Fruit fly (Drosophila melanogaster) whole organism, embryonic: ENCODE measurements around the gene yl.
A peak's percentile ranks its signal among the peaks of the same experiment; 100 is the strongest.

Source experiments
- Asciz ChIP-seq: fragments of 200-800 bp; sonication (Bioruptor generic); optimal IDR thresholded peaks from 2 replicates; lab custom pipeline; 2017; ENCODE audit warnings: missing biosample characterization, mild to moderate bottlenecking, missing genetic modification characterization, missing genetic modification reagents
- BEAF-32 ChIP-seq: fragments of 200-800 bp; sonication (Bioruptor generic); optimal IDR thresholded peaks from 3 replicates; lab custom pipeline; 2017; ENCODE audit warnings: missing biosample characterization, missing genetic modification characterization, mild to moderate bottlenecking, moderate library complexity, missing genetic modification reagents
- Bdp1 ChIP-seq: fragments of 200-800 bp; sonication (Bioruptor generic); optimal IDR thresholded peaks from 3 replicates; lab custom pipeline; 2016; ENCODE audit warnings: missing biosample characterization, missing genetic modification characterization
- CG13894 ChIP-seq: fragments of 200-800 bp; sonication (Bioruptor generic); optimal IDR thresholded peaks from 3 replicates; lab custom pipeline; 2018; ENCODE audit warnings: missing biosample characterization, mild to moderate bottlenecking, missing genetic modification characterization, moderate library complexity
- CG17186 ChIP-seq: fragments of 200-800 bp; sonication (Bioruptor generic); optimal IDR thresholded peaks from 3 replicates; lab custom pipeline; 2017; ENCODE audit warnings: missing biosample characterization, missing genetic modification reagents, missing genetic modification characterization
- CG2678 ChIP-seq: fragments of 200-800 bp; sonication (Bioruptor generic); optimal IDR thresholded peaks from 3 replicates; lab custom pipeline; 2019; ENCODE audit warnings: missing biosample characterization, mild to moderate bottlenecking, missing genetic modification characterization, moderate library complexity
- CG32532 ChIP-seq: fragments of 200-800 bp; sonication (Bioruptor generic); IDR thresholded peaks from 2 replicates; pipeline ENCODE4 v1.3.6; 2022; ENCODE audit warnings: missing biosample characterization, missing genetic modification characterization
- CG34224 ChIP-seq: fragments of 200-800 bp; sonication (Bioruptor generic); IDR thresholded peaks from 3 replicates; pipeline ENCODE4 v1.3.6; 2022; ENCODE audit warnings: missing biosample characterization, missing genetic modification characterization; ENCODE audit not compliant: partially characterized antibody
- CG3838 ChIP-seq: fragments of 200-800 bp; sonication (Bioruptor generic); optimal IDR thresholded peaks from 3 replicates; lab custom pipeline; 2016; ENCODE audit warnings: missing biosample characterization, missing genetic modification characterization
- CG4282 ChIP-seq: fragments of 200-800 bp; sonication (Bioruptor generic); optimal IDR thresholded peaks from 2 replicates; lab custom pipeline; 2016; ENCODE audit warnings: missing biosample characterization, missing genetic modification characterization
- CG9437 ChIP-seq: fragments of 200-800 bp; sonication (Bioruptor generic); optimal IDR thresholded peaks from 2 replicates; lab custom pipeline; 2018; ENCODE audit warnings: missing biosample characterization, mild to moderate bottlenecking, missing genetic modification characterization
- CrebB ChIP-seq: fragments of 200-800 bp; sonication (Bioruptor generic); optimal IDR thresholded peaks from 3 replicates; lab custom pipeline; 2018; ENCODE audit warnings: missing biosample characterization, mild to moderate bottlenecking, missing genetic modification characterization
- Deaf1 ChIP-seq: fragments of 200-800 bp; optimal IDR thresholded peaks from 3 replicates; lab custom pipeline; 2019; ENCODE audit warnings: missing biosample characterization, mild to moderate bottlenecking, missing genetic modification characterization, moderate library complexity
- Ets97D ChIP-seq: fragments of 200-800 bp; sonication (Bioruptor generic); optimal IDR thresholded peaks from 3 replicates; lab custom pipeline; 2016; ENCODE audit warnings: missing biosample characterization, missing genetic modification characterization
- Jarid2 ChIP-seq: fragments of 200-800 bp; sonication (Bioruptor generic); optimal IDR thresholded peaks from 3 replicates; lab custom pipeline; 2017; ENCODE audit warnings: mild to moderate bottlenecking, missing biosample characterization, missing genetic modification reagents, missing genetic modification characterization
- Mad ChIP-seq: fragments of 200-800 bp; sonication (Bioruptor generic); optimal IDR thresholded peaks from 2 replicates; lab custom pipeline; 2016; ENCODE audit warnings: missing biosample characterization, missing genetic modification characterization
- Meics ChIP-seq: fragments of 200-800 bp; sonication (Bioruptor generic); optimal IDR thresholded peaks from 2 replicates; lab custom pipeline; 2017; ENCODE audit warnings: missing biosample characterization, mild to moderate bottlenecking, missing genetic modification characterization
- Neu2 ChIP-seq: fragments of 200-800 bp; sonication (Bioruptor generic); optimal IDR thresholded peaks from 3 replicates; lab custom pipeline; 2016; ENCODE audit warnings: missing biosample characterization, missing genetic modification characterization, borderline replicate concordance
- Nf-YB ChIP-seq: fragments of 200-800 bp; sonication (Bioruptor generic); optimal IDR thresholded peaks from 3 replicates; lab custom pipeline; 2019; ENCODE audit warnings: missing biosample characterization, mild to moderate bottlenecking, missing genetic modification characterization, moderate library complexity
- NfI ChIP-seq: fragments of 200-800 bp; sonication (Bioruptor generic); optimal IDR thresholded peaks from 3 replicates; lab custom pipeline; 2018; ENCODE audit warnings: missing biosample characterization, mild to moderate bottlenecking, missing genetic modification characterization, moderate library complexity
- Rfx ChIP-seq: fragments of 200-800 bp; sonication (Bioruptor generic); IDR thresholded peaks from 2 replicates; pipeline ENCODE4 v1.3.6; 2022; ENCODE audit warnings: missing biosample characterization, missing genetic modification characterization
- Sox100B ChIP-seq: fragments of 200-800 bp; sonication (Bioruptor generic); optimal IDR thresholded peaks from 3 replicates; lab custom pipeline; 2018; ENCODE audit warnings: missing biosample characterization, mild to moderate bottlenecking, missing genetic modification characterization
- abd-A ChIP-seq: fragments of 200-800 bp; sonication (Bioruptor generic); optimal IDR thresholded peaks from 3 replicates; lab custom pipeline; 2019; ENCODE audit warnings: missing biosample characterization, mild to moderate bottlenecking, missing genetic modification characterization, moderate library complexity
- al ChIP-seq: fragments of 200-800 bp; sonication (Bioruptor generic); IDR thresholded peaks from 2 replicates; pipeline ENCODE4 v1.3.6; 2022; ENCODE audit warnings: missing biosample characterization, missing genetic modification characterization
- ap ChIP-seq: fragments of 200-800 bp; sonication (Bioruptor generic); IDR thresholded peaks from 2 replicates; pipeline ENCODE4 v1.3.6; 2022; ENCODE audit warnings: missing biosample characterization, missing genetic modification characterization
- ara ChIP-seq: fragments of 200-800 bp; sonication (Bioruptor generic); IDR thresholded peaks from 2 replicates; pipeline ENCODE4 v1.3.6; 2022; ENCODE audit warnings: missing biosample characterization, missing genetic modification characterization
- bbx ChIP-seq: fragments of 200-800 bp; sonication (Bioruptor generic); IDR thresholded peaks from 2 replicates; pipeline ENCODE4 v1.3.6; 2022; ENCODE audit warnings: missing biosample characterization, missing genetic modification characterization; ENCODE audit not compliant: partially characterized antibody
- bsh ChIP-seq, 2 experiments: fragments of 200-800 bp; sonication (Bioruptor generic); optimal IDR thresholded peaks; 2 replicates each; lab custom pipeline; 2017 to 2018; ENCODE audit warnings: mild to moderate bottlenecking in 2 of 2, missing biosample characterization in 2 of 2, missing genetic modification characterization in 2 of 2, moderate library complexity in 1 of 2
- ci ChIP-seq: fragments of 200-800 bp; sonication (Bioruptor generic); IDR thresholded peaks from 3 replicates; pipeline ENCODE4 v1.3.6; 2022; ENCODE audit warnings: missing biosample characterization, missing genetic modification characterization
- crol ChIP-seq: fragments of 200-800 bp; sonication (Bioruptor generic); IDR thresholded peaks from 2 replicates; pipeline ENCODE4 v1.3.6; 2022; ENCODE audit warnings: missing biosample characterization, missing genetic modification characterization
- gem ChIP-seq: fragments of 200-800 bp; sonication (Bioruptor generic); optimal IDR thresholded peaks from 2 replicates; lab custom pipeline; 2019; ENCODE audit warnings: missing biosample characterization, mild to moderate bottlenecking, missing genetic modification characterization, moderate library complexity
- grau ChIP-seq: fragments of 200-800 bp; optimal IDR thresholded peaks from 3 replicates; lab custom pipeline; 2019; ENCODE audit warnings: missing biosample characterization, mild to moderate bottlenecking, missing genetic modification characterization, moderate library complexity
- ind ChIP-seq: fragments of 200-800 bp; sonication (Bioruptor generic); optimal IDR thresholded peaks from 3 replicates; lab custom pipeline; 2016; ENCODE audit warnings: missing biosample characterization, missing genetic modification characterization
- inv ChIP-seq: fragments of 200-800 bp; sonication (Bioruptor generic); IDR thresholded peaks from 2 replicates; pipeline ENCODE4 v1.3.6; 2022; ENCODE audit warnings: missing biosample characterization, missing genetic modification characterization; ENCODE audit not compliant: partially characterized antibody
- nerfin-2 ChIP-seq: fragments of 200-800 bp; sonication (Bioruptor generic); IDR thresholded peaks from 2 replicates; pipeline ENCODE4 v1.3.6; 2022; ENCODE audit warnings: missing biosample characterization, missing genetic modification characterization; ENCODE audit not compliant: partially characterized antibody
- otp ChIP-seq: fragments of 200-800 bp; sonication (Bioruptor generic); IDR thresholded peaks from 3 replicates; pipeline ENCODE4, ENCODE4 v1.3.6; 2022; ENCODE audit warnings: missing biosample characterization, missing genetic modification characterization
- p53 ChIP-seq: fragments of 200-800 bp; sonication (Bioruptor generic); optimal IDR thresholded peaks from 2 replicates; lab custom pipeline; 2016; ENCODE audit warnings: missing biosample characterization, missing genetic modification characterization
- sd ChIP-seq: fragments of 200-800 bp; sonication (Bioruptor generic); optimal IDR thresholded peaks from 3 replicates; lab custom pipeline; 2018; ENCODE audit warnings: missing biosample characterization, mild to moderate bottlenecking, missing genetic modification characterization, moderate library complexity
- so ChIP-seq: fragments of 200-800 bp; sonication (Bioruptor generic); IDR thresholded peaks from 3 replicates; pipeline ENCODE4 v1.3.6; 2022; ENCODE audit warnings: missing biosample characterization, missing genetic modification characterization
- stwl ChIP-seq: fragments of 200-800 bp; sonication (Bioruptor generic); optimal IDR thresholded peaks from 3 replicates; lab custom pipeline; 2018; ENCODE audit warnings: missing biosample characterization, mild to moderate bottlenecking, missing genetic modification characterization, moderate library complexity
- trh ChIP-seq: fragments of 200-800 bp; sonication (Bioruptor generic); optimal IDR thresholded peaks from 2 replicates; lab custom pipeline; 2016; ENCODE audit warnings: missing biosample characterization, missing genetic modification characterization
- unc-4 ChIP-seq: fragments of 200-800 bp; sonication (Bioruptor generic); IDR thresholded peaks from 2 replicates; pipeline ENCODE4 v1.3.6; 2022; ENCODE audit warnings: missing biosample characterization, missing genetic modification characterization; ENCODE audit not compliant: partially characterized antibody
- vvl ChIP-seq: fragments of 200-800 bp; sonication (Bioruptor generic); IDR thresholded peaks from 2 replicates; pipeline ENCODE4 v1.3.6; 2022; ENCODE audit warnings: missing biosample characterization, missing genetic modification characterization
- wdn ChIP-seq: fragments of 200-800 bp; sonication (Bioruptor generic); IDR thresholded peaks from 2 replicates; pipeline ENCODE4 v1.3.6; 2022; ENCODE audit warnings: missing biosample characterization, missing genetic modification characterization
- wek ChIP-seq: fragments of 200-800 bp; sonication (Bioruptor generic); optimal IDR thresholded peaks from 3 replicates; lab custom pipeline; 2018; ENCODE audit warnings: missing biosample characterization, mild to moderate bottlenecking, missing genetic modification characterization, moderate library complexity
- yki ChIP-seq: fragments of >200 bp; optimal IDR thresholded peaks from 3 replicates; lab custom pipeline; 2018

yl gene

DNA sequence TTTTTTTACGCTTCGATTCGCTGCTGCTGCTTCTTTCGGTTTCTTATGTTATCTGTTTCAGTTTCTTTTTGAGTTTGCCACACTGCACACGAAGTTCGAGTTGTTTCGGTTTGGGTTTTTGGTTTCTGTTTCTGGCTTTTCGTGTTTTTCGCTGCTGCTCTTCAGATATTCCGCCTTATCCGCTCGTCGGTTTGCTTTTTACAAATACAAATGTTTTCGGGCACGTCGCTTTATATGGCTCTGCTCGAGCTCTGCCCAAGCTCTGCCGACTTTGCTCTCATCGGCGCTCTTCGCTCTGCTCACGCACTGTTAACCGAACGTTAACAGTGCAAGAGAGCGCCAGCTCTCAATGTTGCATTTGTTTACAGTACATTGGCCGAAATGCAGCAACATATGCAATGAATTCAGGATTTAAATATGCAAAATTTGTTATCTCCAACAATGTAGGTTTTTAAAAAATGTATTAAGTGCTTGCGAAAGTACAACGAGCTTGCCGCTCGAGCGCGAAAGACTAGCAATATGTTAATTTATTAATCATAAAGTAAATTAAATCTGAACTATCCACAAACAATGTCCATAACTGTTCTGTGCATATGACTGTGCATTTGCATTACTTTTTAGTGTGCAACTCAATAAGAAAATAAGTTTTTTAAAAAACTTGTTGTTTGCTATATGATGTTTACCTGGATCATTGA, 18.4 kb downstream of the yl start (continued):
- TF ChIP-seq sd (tag; lab: Kevin White, UChicago) (peak; percentile 2), CG9437 (GFP tag; lab: Kevin White, UChicago) (peak; percentile 7), bsh (GFP tag; optimal IDR thresholded peaks at IDR 0.05; lab: Kevin White, UChicago) (peak in 1 of 2 experiments; percentile 5), p53 (GFP tag; lab: Kevin White, UChicago) (no peak), Bdp1 (GFP tag; lab: Kevin White, UChicago) (no peak), Mad (GFP tag; lab: Kevin White, UChicago) (no peak), vvl (GFP tag; lab: Robert Waterston, UW) (peak; percentile 44; the same call in 1 of the 2 replicates), gem (tag; lab: Kevin White, UChicago) (peak; percentile 35), CG3838 (GFP tag; lab: Kevin White, UChicago) (peak; percentile 23), CrebB (tag; lab: Kevin White, UChicago) (no peak), Meics (GFP tag; lab: Kevin White, UChicago) (peak; percentile 3), Deaf1 (tag; lab: Kevin White, UChicago) (peak; percentile 76), bbx (peak; percentile 45; the same call in 1 of the 2 replicates), stwl (tag; lab: Kevin White, UChicago) (peak; percentile 20), NfI (no peak), so (GFP tag; lab: Robert Waterston, UW) (0 out of 3 replicates have a peak, but pooled peaks have one; percentile 34), wdn (GFP tag; lab: Robert Waterston, UW) (no peak), inv (GFP tag; lab: Robert Waterston, UW) (0 out of 2 replicates have a peak, but pooled peaks have one; percentile 9), Neu2 (GFP tag; lab: Kevin White, UChicago) (no peak), Sox100B (GFP tag; lab: Kevin White, UChicago) (peak; percentile 14), Jarid2 (peak; percentile 85), CG32532 (no peak; the same call in 1 of the 2 replicates)

DNA sequence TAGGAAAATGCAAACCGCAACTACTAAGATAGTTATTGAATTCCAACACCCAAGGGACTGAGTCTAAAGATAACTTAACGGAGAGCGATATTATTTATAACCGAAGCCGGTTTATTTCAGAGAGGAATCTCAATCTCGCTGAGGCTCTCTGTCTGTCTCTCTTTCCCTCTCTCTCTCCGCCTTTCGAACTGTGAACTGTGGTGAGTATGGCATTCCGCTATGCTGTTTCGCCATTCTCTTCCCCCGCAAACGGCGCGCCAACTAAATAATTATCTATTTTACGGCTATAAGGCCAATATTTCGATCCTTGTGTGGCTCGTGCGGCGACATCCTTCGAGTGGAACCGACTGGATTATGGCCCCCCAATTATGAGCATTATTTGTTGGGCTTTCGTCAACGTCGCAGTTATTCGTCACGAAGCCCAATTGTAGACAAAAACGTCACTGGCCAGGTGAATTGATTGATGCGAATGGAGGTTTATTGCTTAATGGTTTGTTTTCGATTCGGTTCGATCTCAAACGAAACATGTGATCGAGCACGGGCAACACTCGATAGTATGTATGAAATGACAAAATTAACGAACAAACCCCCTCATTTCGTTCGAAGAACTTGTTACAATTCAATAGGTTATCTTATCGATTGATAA, 19.3 kb downstream of the yl start:
- TF ChIP-seq Ets97D, result no peak
- TF ChIP-seq CG4282 (GFP tag; lab: Kevin White, UChicago), result no peak
- TF ChIP-seq yki (lab: Kevin White, UChicago), result peak; percentile 83
- TF ChIP-seq Meics (GFP tag; lab: Kevin White, UChicago), result peak; percentile 40
- TF ChIP-seq grau, result peak; percentile 33
- TF ChIP-seq otp (GFP tag; lab: Robert Waterston, UW), result no peak
- TF ChIP-seq Nf-YB (GFP tag; lab: Kevin White, UChicago), result no peak
- peak; percentile 96 for TF ChIP-seq sd (tag; lab: Kevin White, UChicago)
- TF ChIP-seq unc-4, result 0 out of 2 replicates have a peak, but pooled peaks have one; percentile 19
- TF ChIP-seq ap, result no peak
- TF ChIP-seq CG17186, result no peak
- TF ChIP-seq CG13894, result peak; percentile 34
- peak; percentile 70 for TF ChIP-seq abd-A (tag; lab: Kevin White, UChicago)
- no peak for TF ChIP-seq ci (GFP tag; lab: Robert Waterston, UW)
- TF ChIP-seq trh, result no peak
- TF ChIP-seq CG34224 (GFP tag; lab: Robert Waterston, UW), result peak; percentile 41; the same call in 1 of the 3 replicates
- no peak for TF ChIP-seq CG2678 (tag; lab: Kevin White, UChicago)
- no peak for TF ChIP-seq Rfx (GFP tag; lab: Robert Waterston, UW)
- TF ChIP-seq Asciz (GFP tag; lab: Kevin White, UChicago), result no peak
- no peak for TF ChIP-seq ind
- no peak for TF ChIP-seq BEAF-32 (GFP tag; lab: Kevin White, UChicago)
- TF ChIP-seq Bdp1 (GFP tag; lab: Kevin White, UChicago), result no peak
- TF ChIP-seq bbx, result 0 out of 2 replicates have a peak, but pooled peaks have one; percentile 31
- no peak for TF ChIP-seq wek
- no peak for TF ChIP-seq ara
- no peak for TF ChIP-seq nerfin-2 (GFP tag; lab: Robert Waterston, UW)
- no peak for TF ChIP-seq al (GFP tag; lab: Robert Waterston, UW)
- TF ChIP-seq crol (GFP tag; lab: Robert Waterston, UW), result peak; percentile 86
- peak; percentile 46 for TF ChIP-seq Deaf1 (tag; lab: Kevin White, UChicago)
